Fruit fly (Drosophila melanogaster) whole organism: ENCODE measurements around the gene CG14635.

Experiments
- CG8478 ChIP-seq: fragments of >200 bp; optimal IDR thresholded peaks from 2 replicates; lab custom pipeline; 2018; ENCODE audit warnings: inconsistent platforms
- Dll ChIP-seq: fragments of >200 bp; optimal IDR thresholded peaks from 2 replicates; lab custom pipeline; 2017
- EcR ChIP-seq, 2 experiments: fragments of >200 bp; optimal IDR thresholded peaks; 2 replicates each; lab custom pipeline; 2017; ENCODE audit warnings: missing biosample characterization in 2 of 2, missing genetic modification characterization in 2 of 2, missing genetic modification reagents in 2 of 2
- pan ChIP-seq: fragments of >200 bp; optimal IDR thresholded peaks from 2 replicates; lab custom pipeline; 2017
- psq ChIP-seq: fragments of >200 bp; optimal IDR thresholded peaks from 2 replicates; lab custom pipeline; 2017
- usp ChIP-seq: fragments of >200 bp; optimal IDR thresholded peaks from 2 replicates; lab custom pipeline; 2017; ENCODE audit warnings: missing biosample characterization, missing genetic modification characterization, mixed read lengths

Gene CG14635

DNA sequence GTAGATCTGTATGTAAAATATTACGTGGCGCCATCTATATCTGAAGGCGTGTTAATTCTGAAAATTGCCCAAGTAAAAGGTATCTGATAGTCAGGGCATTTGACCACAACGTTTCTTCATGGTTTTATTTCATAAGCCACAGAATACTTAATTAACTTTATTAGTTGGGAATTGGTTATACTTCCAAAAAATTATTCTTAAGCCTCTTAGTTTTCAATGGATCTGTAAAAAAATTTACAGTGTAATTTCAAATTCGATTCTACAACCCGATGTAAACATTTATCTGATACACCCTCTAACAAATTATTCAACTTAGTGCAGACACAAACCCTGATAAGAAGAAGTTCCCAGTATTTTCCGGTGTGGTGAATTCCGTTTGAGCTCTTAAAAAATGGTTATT, 1.1 kb upstream of the CG14635 start:
- TF ChIP-seq psq (lab: Kevin White, UChicago), result no peak
- TF ChIP-seq usp, result no peak
- TF ChIP-seq CG8478 (lab: Kevin White, UChicago), result no peak
- TF ChIP-seq pan (lab: Kevin White, UChicago), result no peak
- TF ChIP-seq EcR (GFP tag; optimal IDR thresholded peaks at IDR 0.05; lab: Kevin White, UChicago), result no peak
- TF ChIP-seq Dll, result no peak

DNA sequence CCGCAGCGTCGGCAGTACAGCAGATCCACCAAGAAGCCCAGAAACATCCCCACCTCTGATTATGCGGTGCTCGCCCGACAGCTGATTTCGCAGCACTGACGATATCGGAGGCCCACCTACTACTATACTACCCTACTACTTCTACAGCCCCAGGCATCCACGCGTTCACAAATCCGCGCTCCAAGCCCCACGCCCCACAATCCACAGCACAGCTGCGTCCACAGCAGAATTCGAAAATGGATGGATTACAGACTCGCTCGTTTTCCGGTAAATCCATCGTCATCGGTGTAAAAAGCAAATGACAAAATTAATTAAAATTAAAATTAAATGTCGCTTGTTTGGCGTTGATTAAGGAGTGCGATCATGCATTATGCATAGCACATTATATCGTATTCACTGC, 2.4 kb downstream of the CG14635 start, which contains the start of gene CG3713:
CG3713 (minus strand) TSS at position 101 of the 400 bp plus-strand sequence.
- TF ChIP-seq Dll (no peak), psq (lab: Kevin White, UChicago) (no peak), usp (no peak), pan (lab: Kevin White, UChicago) (no peak), EcR (GFP tag; optimal IDR thresholded peaks at IDR 0.05; lab: Kevin White, UChicago) (no peak), CG8478 (lab: Kevin White, UChicago) (no peak)

DNA sequence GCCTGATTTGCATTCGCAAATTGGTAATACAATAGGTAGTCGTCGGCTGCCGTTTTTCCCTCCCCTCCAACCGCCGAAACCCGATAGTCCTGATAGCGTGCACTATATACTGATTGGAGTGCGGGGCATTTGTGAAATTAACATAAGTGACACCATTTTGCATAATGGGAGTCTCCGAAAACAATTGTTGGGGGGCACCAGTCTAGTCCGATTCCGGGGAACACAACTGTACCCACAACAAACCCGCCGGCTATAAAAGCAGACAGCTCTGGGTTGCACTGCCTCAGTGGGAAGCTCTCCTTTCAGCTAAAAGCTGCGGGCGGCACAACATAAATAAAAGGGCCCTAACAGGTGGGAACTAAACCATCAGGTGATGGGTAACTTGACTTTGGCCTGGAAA, 17.7 kb downstream of the CG14635 start, which contains the start of gene CG14634:
CG14634 (plus strand) TSS at position 301 of the 400 bp plus-strand sequence.
- TF ChIP-seq pan (lab: Kevin White, UChicago), result no peak
- no peak for TF ChIP-seq psq (lab: Kevin White, UChicago)
- TF ChIP-seq usp, result no peak
- TF ChIP-seq EcR (GFP tag; optimal IDR thresholded peaks at IDR 0.05; lab: Kevin White, UChicago), result no peak
- TF ChIP-seq Dll, result no peak
- TF ChIP-seq CG8478 (lab: Kevin White, UChicago), result no peak

DNA sequence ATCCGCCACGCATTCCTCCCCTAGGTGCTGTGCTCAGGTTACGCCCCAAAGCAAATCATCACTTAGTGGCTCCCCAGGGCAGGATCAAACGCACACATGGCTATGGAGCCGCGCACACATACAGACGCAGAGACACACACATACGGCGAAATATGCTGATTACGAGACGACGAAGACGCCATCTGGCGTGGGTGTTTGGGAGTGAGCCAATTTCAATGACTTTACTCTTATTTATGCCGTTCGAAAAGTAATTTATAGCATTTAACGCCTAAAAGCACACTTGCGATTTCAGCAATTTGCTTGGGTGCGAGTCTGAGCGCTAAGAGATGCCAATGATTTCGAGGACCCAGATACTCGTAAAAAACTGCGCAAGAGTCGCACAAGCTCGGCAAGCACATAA, 23.8 kb downstream of the CG14635 start:
- TF ChIP-seq pan (lab: Kevin White, UChicago), result no peak
- no peak for TF ChIP-seq EcR (GFP tag; optimal IDR thresholded peaks at IDR 0.05; lab: Kevin White, UChicago)
- TF ChIP-seq psq (lab: Kevin White, UChicago), result no peak
- no peak for TF ChIP-seq CG8478 (lab: Kevin White, UChicago)
- no peak for TF ChIP-seq usp
- no peak for TF ChIP-seq Dll

DNA sequence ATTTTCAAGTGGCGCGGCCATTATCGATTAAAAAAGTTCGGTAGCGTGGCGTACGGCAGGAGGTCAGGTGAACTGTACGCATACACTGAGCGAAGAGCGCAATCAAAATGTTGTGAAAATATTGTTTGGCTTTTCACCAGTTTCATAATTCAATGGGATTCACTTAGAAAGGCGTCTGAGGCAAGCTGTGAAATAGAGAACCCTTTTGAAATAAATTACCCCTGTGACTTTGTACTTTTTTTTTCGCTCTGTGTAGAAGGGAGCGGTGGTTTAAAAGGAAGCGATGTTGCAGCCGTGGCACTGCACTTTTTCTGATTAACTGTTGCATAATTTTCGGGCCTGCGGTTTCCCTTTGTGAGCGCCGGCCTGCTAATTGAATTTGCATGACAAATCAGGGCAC, 29.1 kb downstream of the CG14635 start:
- no peak for TF ChIP-seq EcR (GFP tag; optimal IDR thresholded peaks at IDR 0.05; lab: Kevin White, UChicago)
- no peak for TF ChIP-seq CG8478 (lab: Kevin White, UChicago)
- no peak for TF ChIP-seq pan (lab: Kevin White, UChicago)
- no peak for TF ChIP-seq psq (lab: Kevin White, UChicago)
- TF ChIP-seq usp, result no peak
- no peak for TF ChIP-seq Dll

DNA sequence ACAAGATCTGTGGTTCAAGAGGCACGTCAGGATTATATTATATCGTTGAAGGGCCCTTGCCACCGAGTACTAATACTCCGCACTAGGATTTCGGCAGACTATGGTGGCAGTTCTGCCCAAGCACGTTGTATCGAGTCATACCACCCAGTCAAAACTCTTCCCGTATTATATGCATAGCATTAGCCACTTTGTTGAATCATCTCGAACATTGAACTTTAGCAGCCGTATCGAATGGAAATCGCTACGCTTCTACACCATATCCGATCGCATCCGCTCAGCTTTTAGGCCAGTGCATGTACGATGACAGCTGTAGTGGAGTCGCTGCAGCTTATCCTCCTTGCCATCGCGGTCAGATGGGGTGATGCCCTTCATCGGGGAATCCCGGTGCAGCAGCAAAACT, 30.8 kb downstream of the CG14635 start, which contains the start of gene CG11664:
CG11664 (plus strand) TSS at position 301 of the 400 bp plus-strand sequence.
- TF ChIP-seq CG8478 (lab: Kevin White, UChicago) (no peak), pan (lab: Kevin White, UChicago) (no peak), Dll (no peak), EcR (GFP tag; optimal IDR thresholded peaks at IDR 0.05; lab: Kevin White, UChicago) (no peak), usp (no peak), psq (lab: Kevin White, UChicago) (no peak)

DNA sequence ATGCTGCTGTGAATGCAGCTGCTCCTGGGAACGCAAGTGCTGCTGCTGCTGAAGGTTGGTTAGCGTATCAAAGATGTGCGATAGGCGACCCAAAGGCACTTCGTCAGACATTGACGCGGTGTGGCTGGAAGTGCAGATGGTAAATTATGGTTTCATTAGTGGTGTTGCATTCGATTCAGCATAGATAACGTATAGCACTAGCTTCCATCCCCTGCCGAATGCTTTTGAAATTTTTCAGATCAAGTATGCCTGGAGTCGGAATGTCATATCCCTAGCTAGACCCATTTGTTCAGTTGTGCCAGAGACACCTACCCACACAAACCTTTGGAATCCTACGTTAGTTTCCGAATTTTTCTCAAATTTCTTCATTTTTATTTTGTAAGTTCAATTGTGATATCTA, 49.6 kb downstream of the CG14635 start, which contains the start of gene CG11663:
CG11663 (plus strand) TSS at position 301 of the 400 bp plus-strand sequence.
- no peak for TF ChIP-seq EcR (GFP tag; optimal IDR thresholded peaks at IDR 0.05; lab: Kevin White, UChicago)
- no peak for TF ChIP-seq Dll
- TF ChIP-seq pan (lab: Kevin White, UChicago), result no peak
- no peak for TF ChIP-seq usp
- TF ChIP-seq CG8478 (lab: Kevin White, UChicago), result no peak
- TF ChIP-seq psq (lab: Kevin White, UChicago), result no peak
